Worm (Caenorhabditis elegans) whole organism, early embryonic: ENCODE measurements around the gene C07E3.10.

Experiments used
- B0310.2 ChIP-seq: sonication (generic microtip); optimal IDR thresholded peaks from 2 replicates; lab custom pipeline; 2016; ENCODE audit warnings: mild to moderate bottlenecking, missing genetic modification characterization, missing compliant biosample characterization
- ama-1 ChIP-seq: fragments of 150-350 bp; optimal IDR thresholded peaks from 2 replicates; lab custom pipeline; 2014
- ceh-36 ChIP-seq: sonication (generic microtip); optimal IDR thresholded peaks from 2 replicates; lab custom pipeline; 2016; ENCODE audit warnings: missing genetic modification characterization, inconsistent platforms, missing compliant biosample characterization
- flt-1 ChIP-seq: fragments of 200-800 bp; sonication (Bioruptor generic); IDR thresholded peaks from 2 replicates; pipeline ENCODE4 v1.3.6; 2022; ENCODE audit warnings: missing genetic modification characterization, missing compliant biosample characterization
- sea-1 ChIP-seq: fragments of 200-800 bp; sonication (Bioruptor generic); conservative IDR thresholded peaks from 2 replicates; pipeline ENCODE4 v1.3.6; 2022; ENCODE audit warnings: missing genetic modification characterization, missing compliant biosample characterization
- tra-4 ChIP-seq: sonication (generic microtip); optimal IDR thresholded peaks from 2 replicates; lab custom pipeline; 2017; ENCODE audit warnings: missing genetic modification characterization, missing compliant biosample characterization

DNA sequence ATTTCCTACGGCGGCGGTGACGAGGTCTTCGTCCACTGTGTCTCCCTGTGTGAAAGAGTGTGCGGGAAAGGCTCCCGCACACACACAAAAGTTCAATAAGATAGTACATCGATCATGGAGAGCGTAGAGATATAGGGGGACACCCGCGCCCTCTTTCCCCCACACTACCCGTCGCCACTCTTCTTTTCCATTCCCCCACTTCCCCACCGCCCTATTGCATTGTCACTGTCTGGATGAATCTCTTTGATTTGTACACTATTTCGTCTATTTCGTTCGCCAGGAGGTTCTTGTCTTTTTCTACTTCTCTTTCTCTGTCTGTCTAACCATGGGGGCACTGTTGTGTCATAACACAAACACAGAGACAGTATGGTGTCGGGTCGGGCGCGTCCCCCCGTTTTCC is 36.1 kb downstream of the C07E3.10 start:
- TF ChIP-seq ama-1 (lab: Kevin White, UChicago) = no peak
- no peak for TF ChIP-seq sea-1 (GFP tag; lab: Robert Waterston, UW)
- no peak for TF ChIP-seq flt-1 (GFP tag; lab: Robert Waterston, UW)
- peak; percentile 7 for TF ChIP-seq B0310.2
- no peak for TF ChIP-seq tra-4 (tag; lab: Kevin White, UChicago)
- no peak for TF ChIP-seq ceh-36 (tag; lab: Kevin White, UChicago)
